Fruit fly (Drosophila melanogaster): ENCODE measurements around the gene CG17378.

Gene CG17378

DNA sequence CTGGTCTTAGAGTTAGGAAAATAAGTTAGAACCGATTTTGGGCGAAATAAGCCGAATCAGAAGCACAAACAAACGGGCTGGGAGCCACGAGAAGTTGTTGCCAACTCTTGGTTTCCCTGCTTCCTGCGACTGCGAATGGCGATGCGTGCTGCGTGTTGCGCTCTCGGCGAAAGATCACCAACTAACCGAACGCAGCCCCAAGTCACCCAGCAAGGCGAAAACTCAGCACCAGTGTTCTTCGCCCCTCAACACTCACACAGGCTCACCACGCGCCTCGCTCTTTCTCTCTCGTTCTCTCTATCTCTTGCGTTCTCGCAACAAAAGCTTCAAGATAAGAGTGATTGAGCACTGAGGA is 12.8 kb downstream of the CG17378 start, which contains the start of gene nrv1 (continued):
- TF ChIP-seq hb (GFP tag; IDR thresholded peaks at IDR 0.05; ENCODE audit: partially characterized antibody) (0 out of 3 replicates have a peak, but pooled peaks have one; percentile 28), z (GFP tag; IDR thresholded peaks at IDR 0.05) (peak; percentile 84), Scr (GFP tag; IDR thresholded peaks at IDR 0.05; ENCODE audit: partially characterized antibody) (0 out of 2 replicates have a peak, but pooled peaks have one; percentile 38), Ptx1 (GFP tag; IDR thresholded peaks at IDR 0.05) (no peak), Dbx (GFP tag; IDR thresholded peaks at IDR 0.05) (no peak; the same call in 2 of the 3 replicates), PHDP (tag; optimal IDR thresholded peaks at IDR 0.05) (no peak), cg (GFP tag; optimal IDR thresholded peaks at IDR 0.05) (peak; percentile 14), HLHmδ (GFP tag; optimal IDR thresholded peaks at IDR 0.05) (peak; percentile 75), bbx (GFP tag; IDR thresholded peaks at IDR 0.05; ENCODE audit: partially characterized antibody) (peak; percentile 69), Meics (GFP tag; optimal IDR thresholded peaks at IDR 0.05) (no peak), amos (GFP tag; IDR thresholded peaks at IDR 0.05; ENCODE audit: partially characterized antibody) (peak; percentile 56; the same call in 1 of the 2 replicates), unc-4 (GFP tag; IDR thresholded peaks at IDR 0.05; ENCODE audit: partially characterized antibody) (peak; percentile 38; the same call in 1 of the 2 replicates), Opbp (GFP tag; IDR thresholded peaks at IDR 0.05; ENCODE audit: partially characterized antibody) (0 out of 3 replicates have a peak, but pooled peaks have one; percentile 29), tna (GFP tag; IDR thresholded peaks at IDR 0.05; ENCODE audit: partially characterized antibody) (peak; percentile 32; the same call in 1 of the 2 replicates), Bgb (GFP tag; IDR thresholded peaks at IDR 0.05; ENCODE audit: partially characterized antibody) (peak; percentile 63; the same call in 1 of the 2 replicates), CG8290 (GFP tag; optimal IDR thresholded peaks at IDR 0.05) (no peak), CG8290 (tag; optimal IDR thresholded peaks at IDR 0.05) (peak in 1 of 2 experiments; percentile 28)

dm6 chr2L:6787029-6787972 is 13.5 kb downstream of the CG17378 start:
- TF ChIP-seq fd102C (GFP tag; optimal IDR thresholded peaks at IDR 0.05) (no peak), ham (GFP tag; IDR thresholded peaks at IDR 0.05) (peak; percentile 27), CG2712 (tag; optimal IDR thresholded peaks at IDR 0.05) (peak; percentile 95), CG5180 (GFP tag; optimal IDR thresholded peaks at IDR 0.05) (peak; percentile 88), CG3995 (GFP tag; optimal IDR thresholded peaks at IDR 0.05) (peak; percentile 79), CG7786 (GFP tag; optimal IDR thresholded peaks at IDR 0.05) (peak; percentile 97), slbo (GFP tag; IDR thresholded peaks at IDR 0.05) (peak; percentile 90), nerfin-2 (GFP tag; IDR thresholded peaks at IDR 0.05; ENCODE audit: partially characterized antibody) (no peak), slp2 (GFP tag; optimal IDR thresholded peaks at IDR 0.05) (peak; percentile 98), schlank (tag; optimal IDR thresholded peaks at IDR 0.05) (peak; percentile 81), Sox102F (GFP tag; optimal IDR thresholded peaks at IDR 0.05) (peak; percentile 92), HLH54F (GFP tag; optimal IDR thresholded peaks at IDR 0.05) (peak; percentile 98), Dek (tag; optimal IDR thresholded peaks at IDR 0.05) (peak; percentile 94), pzg (GFP tag; optimal IDR thresholded peaks at IDR 0.05) (peak; percentile 3), CG43689 (GFP tag; IDR thresholded peaks at IDR 0.05) (peak; percentile 65), croc (GFP tag; conservative IDR thresholded peaks at IDR 0.05) (peak; percentile 87), vfl (GFP tag; optimal IDR thresholded peaks at IDR 0.05) (peak; percentile 91), CG1602 (GFP tag; optimal IDR thresholded peaks at IDR 0.05) (peak; percentile 94), br (optimal IDR thresholded peaks at IDR 0.05) (no peak), CG15011 (GFP tag; optimal IDR thresholded peaks at IDR 0.05) (peak; percentile 96), ap (GFP tag; IDR thresholded peaks at IDR 0.05) (peak; percentile 67), dimm (GFP tag; IDR thresholded peaks at IDR 0.05) (peak; percentile 65; the same call in 1 of the 2 replicates), Ets65A (GFP tag) (peak; percentile 99), nau (GFP tag; optimal IDR thresholded peaks at IDR 0.05) (peak; percentile 97), CG7556 (GFP tag; optimal IDR thresholded peaks at IDR 0.05) (peak; percentile 99), CG1792 (GFP tag; optimal IDR thresholded peaks at IDR 0.05) (peak; percentile 95), C15 (GFP tag; IDR thresholded peaks at IDR 0.05) (peak; percentile 76; the same call in 2 of the 3 replicates), CG11695 (GFP tag; IDR thresholded peaks at IDR 0.05) (peak; percentile 93), CG17186 (GFP tag; optimal IDR thresholded peaks at IDR 0.05) (peak; percentile 71), CG6175 (GFP tag; IDR thresholded peaks at IDR 0.05) (peak; percentile 46), CG17328 (GFP tag; IDR thresholded peaks at IDR 0.05) (peak; percentile 52)
